Worm (Caenorhabditis elegans) whole organism, midembryonic: ENCODE data around the gene C29H12.6.

ENCODE experiments used
- T22C8.4 ChIP-seq: fragments of 200-800 bp; sonication (Bioruptor generic); IDR thresholded peaks from 2 replicates; pipeline ENCODE4 v1.3.6; 2022; ENCODE audit warnings: missing genetic modification characterization, missing compliant biosample characterization
- cog-1 ChIP-seq: sonication (generic microtip); optimal IDR thresholded peaks from 2 replicates; lab custom pipeline; 2016; ENCODE audit warnings: missing genetic modification characterization, missing compliant biosample characterization
- flt-1 ChIP-seq: fragments of 200-800 bp; sonication (Bioruptor generic); IDR thresholded peaks from 2 replicates; pipeline ENCODE4 v1.3.6; 2022; ENCODE audit warnings: missing genetic modification characterization, missing compliant biosample characterization
- klf-2 ChIP-seq: fragments of 200-800 bp; sonication (Bioruptor generic); conservative IDR thresholded peaks from 2 replicates; pipeline ENCODE4 v1.3.6; 2022; ENCODE audit warnings: missing genetic modification reagents, missing genetic modification characterization, missing compliant biosample characterization
- med-1 ChIP-seq: sonication (generic microtip); optimal IDR thresholded peaks from 2 replicates; lab custom pipeline; 2017; ENCODE audit warnings: missing genetic modification characterization, mild to moderate bottlenecking, missing compliant biosample characterization, antibody characterized with exemption, missing genetic modification reagents; ENCODE audit not compliant: insufficient read depth
- ref-1 ChIP-seq: fragments of 200-800 bp; sonication (Bioruptor generic); conservative IDR thresholded peaks from 2 replicates; pipeline ENCODE4 v1.3.6; 2022; ENCODE audit warnings: missing genetic modification reagents, missing genetic modification characterization, missing compliant biosample characterization
- tab-1 ChIP-seq: fragments of 200-800 bp; sonication (Bioruptor generic); IDR thresholded peaks from 2 replicates; pipeline ENCODE4 v1.3.6; 2022; ENCODE audit warnings: missing genetic modification characterization, missing compliant biosample characterization
- ztf-23 ChIP-seq: fragments of 200-800 bp; sonication (Bioruptor generic); IDR thresholded peaks from 2 replicates; pipeline ENCODE4 v1.3.6; 2022; ENCODE audit warnings: missing genetic modification reagents, missing genetic modification characterization, missing compliant biosample characterization
- ztf-29 ChIP-seq: fragments of 200-800 bp; sonication (Bioruptor generic); IDR thresholded peaks from 2 replicates; pipeline ENCODE4 v1.3.6; 2022; ENCODE audit warnings: missing genetic modification reagents, missing genetic modification characterization, missing compliant biosample characterization

C29H12.6 gene

ce11 chrII:6116701-6117100 is 1.4 kb downstream of the C29H12.6 start:
- no peak for TF ChIP-seq flt-1 (GFP tag; lab: Robert Waterston, UW)
- TF ChIP-seq klf-2 (GFP tag; lab: Robert Waterston, UW): no peak
- no peak for TF ChIP-seq tab-1 (GFP tag; lab: Robert Waterston, UW)
- no peak for TF ChIP-seq ztf-23
- no peak for TF ChIP-seq T22C8.4 (GFP tag; lab: Robert Waterston, UW)
- TF ChIP-seq med-1: no peak
- TF ChIP-seq ref-1: no peak
- no peak for TF ChIP-seq cog-1 (tag; lab: Kevin White, UChicago)
- TF ChIP-seq ztf-29 (GFP tag; lab: Robert Waterston, UW): no peak

- TF ChIP-seq cog-1 (tag; lab: Kevin White, UChicago): no peak
- TF ChIP-seq ztf-23: no peak
- TF ChIP-seq flt-1 (GFP tag; lab: Robert Waterston, UW): no peak
- no peak for TF ChIP-seq klf-2 (GFP tag; lab: Robert Waterston, UW)
- TF ChIP-seq ref-1: no peak
- no peak for TF ChIP-seq tab-1 (GFP tag; lab: Robert Waterston, UW)
Observed at ce11 chrII:6115283-6115682, 2.8 kb downstream of the C29H12.6 start.

- TF ChIP-seq ref-1 (no peak), ztf-23 (no peak), tab-1 (GFP tag; lab: Robert Waterston, UW) (no peak), flt-1 (GFP tag; lab: Robert Waterston, UW) (no peak), med-1 (no peak), klf-2 (GFP tag; lab: Robert Waterston, UW) (no peak), ztf-29 (GFP tag; lab: Robert Waterston, UW) (no peak), T22C8.4 (GFP tag; lab: Robert Waterston, UW) (no peak), cog-1 (tag; lab: Kevin White, UChicago) (no peak)
Observed at ce11 chrII:6113842-6114441, 4.1 kb downstream of the C29H12.6 start.

ce11 chrII:6113187-6113586 is 4.9 kb downstream of the C29H12.6 start, which contains the start of gene heri-1:
heri-1 (minus strand) TSS chrII:6113194.
- TF ChIP-seq med-1 (no peak), flt-1 (GFP tag; lab: Robert Waterston, UW) (no peak), ztf-23 (no peak), cog-1 (tag; lab: Kevin White, UChicago) (no peak), ref-1 (no peak), klf-2 (GFP tag; lab: Robert Waterston, UW) (no peak), T22C8.4 (GFP tag; lab: Robert Waterston, UW) (no peak), ztf-29 (GFP tag; lab: Robert Waterston, UW) (no peak), tab-1 (GFP tag; lab: Robert Waterston, UW) (no peak)

ce11 chrII:6109989-6110388 is 8.1 kb downstream of the C29H12.6 start:
- no peak for TF ChIP-seq tab-1 (GFP tag; lab: Robert Waterston, UW)
- no peak for TF ChIP-seq ref-1
- no peak for TF ChIP-seq T22C8.4 (GFP tag; lab: Robert Waterston, UW)

- no peak for TF ChIP-seq ztf-29 (GFP tag; lab: Robert Waterston, UW)
- no peak for TF ChIP-seq T22C8.4 (GFP tag; lab: Robert Waterston, UW)
- TF ChIP-seq med-1: no peak
Observed at ce11 chrII:6107773-6108172, 10.3 kb downstream of the C29H12.6 start.

- TF ChIP-seq tab-1 (GFP tag; lab: Robert Waterston, UW) (no peak), flt-1 (GFP tag; lab: Robert Waterston, UW) (no peak)
Observed at ce11 chrII:6103986-6104385, 14.1 kb downstream of the C29H12.6 start.

ce11 chrII:6101475-6101874 is 16.6 kb downstream of the C29H12.6 start:
- TF ChIP-seq ref-1: no peak
- TF ChIP-seq med-1: no peak
- no peak for TF ChIP-seq ztf-23
- TF ChIP-seq tab-1 (GFP tag; lab: Robert Waterston, UW): no peak
- no peak for TF ChIP-seq ztf-29 (GFP tag; lab: Robert Waterston, UW)
- TF ChIP-seq cog-1 (tag; lab: Kevin White, UChicago): no peak
- no peak for TF ChIP-seq flt-1 (GFP tag; lab: Robert Waterston, UW)
- TF ChIP-seq T22C8.4 (GFP tag; lab: Robert Waterston, UW): no peak
- TF ChIP-seq klf-2 (GFP tag; lab: Robert Waterston, UW): no peak

ce11 chrII:6099500-6099899 is 18.6 kb downstream of the C29H12.6 start, which contains the start of gene rgs-3:
rgs-3 (plus strand) TSS chrII:6099800.
- TF ChIP-seq ztf-23: no peak
- TF ChIP-seq ztf-29 (GFP tag; lab: Robert Waterston, UW): no peak
- no peak for TF ChIP-seq flt-1 (GFP tag; lab: Robert Waterston, UW)
- TF ChIP-seq ref-1: no peak
- TF ChIP-seq T22C8.4 (GFP tag; lab: Robert Waterston, UW): no peak
- no peak for TF ChIP-seq cog-1 (tag; lab: Kevin White, UChicago)
- TF ChIP-seq tab-1 (GFP tag; lab: Robert Waterston, UW): no peak
- TF ChIP-seq klf-2 (GFP tag; lab: Robert Waterston, UW): no peak
- TF ChIP-seq med-1: no peak

- TF ChIP-seq ref-1: no peak
- no peak for TF ChIP-seq ztf-29 (GFP tag; lab: Robert Waterston, UW)
- TF ChIP-seq med-1: no peak
- TF ChIP-seq ztf-23: no peak
- TF ChIP-seq tab-1 (GFP tag; lab: Robert Waterston, UW): no peak
- TF ChIP-seq flt-1 (GFP tag; lab: Robert Waterston, UW): 0 out of 2 replicates have a peak, but pooled peaks have one; percentile 47
- TF ChIP-seq T22C8.4 (GFP tag; lab: Robert Waterston, UW): 0 out of 2 replicates have a peak, but pooled peaks have one; percentile 17
Observed at ce11 chrII:6097441-6097840, 20.6 kb downstream of the C29H12.6 start, which contains the start of the genes tpp-2 and rbbp-5. tpp-2 (minus strand) TSS chrII:6097597. rbbp-5 (plus strand) TSS chrII:6097830.
